Worm (Caenorhabditis elegans): Measurements from ENCODE around the gene F58E6.11.
A peak's percentile ranks its signal among the peaks of the same experiment; 100 is the strongest.

DNA sequence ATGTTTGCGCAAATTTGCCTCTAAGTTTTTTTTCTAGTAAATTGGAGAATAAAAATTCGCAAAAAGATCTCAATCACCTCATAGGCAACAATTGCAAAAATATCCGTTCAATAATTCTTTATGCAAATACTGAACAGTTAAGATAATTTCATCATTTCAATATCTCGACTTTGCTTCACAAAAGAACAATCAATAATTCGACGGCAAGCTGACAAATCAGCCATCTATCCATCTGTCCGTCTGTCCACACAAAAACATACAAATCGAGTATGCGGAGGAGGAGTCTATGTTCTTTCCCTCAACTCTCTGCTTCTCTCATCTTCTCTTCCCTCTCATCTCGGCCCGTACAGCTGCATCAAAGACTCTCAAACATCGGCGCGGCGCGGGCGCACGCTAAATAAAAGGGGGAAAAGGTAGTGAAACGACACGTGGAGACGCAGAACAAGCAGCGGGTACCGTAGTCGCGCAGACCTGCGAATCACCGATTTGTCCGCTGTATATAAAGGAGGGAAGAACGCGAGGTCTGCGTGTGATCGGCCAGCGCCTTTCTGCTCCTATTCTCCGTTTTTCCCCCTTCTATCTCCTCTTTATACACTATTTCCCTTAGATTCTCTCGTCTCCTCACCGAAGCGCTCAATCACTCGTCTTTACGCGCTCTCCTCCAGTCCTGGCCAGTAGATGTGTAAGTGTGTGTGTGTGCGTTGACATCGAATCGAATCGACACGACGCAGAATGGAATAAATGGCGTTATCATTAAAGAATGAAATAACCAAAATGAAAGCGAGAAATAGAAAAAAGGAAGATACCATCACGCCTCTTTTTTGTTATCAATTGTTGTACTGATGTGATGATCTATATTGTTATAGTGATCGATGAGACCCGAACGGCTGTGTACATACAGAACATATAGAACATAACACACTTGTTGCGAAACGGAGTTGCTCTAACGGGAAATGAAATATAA, 26.8 kb downstream of the F58E6.11 start:
- TF ChIP-seq hlh-6 (tag; optimal IDR thresholded peaks at IDR 0.05) (peak; percentile 60), Y22D7AL.16 (tag; optimal IDR thresholded peaks at IDR 0.05) (no peak), ztf-16 (tag; optimal IDR thresholded peaks at IDR 0.05) (peak; percentile 73), pqm-1 (tag; optimal IDR thresholded peaks at IDR 0.05) (peak; percentile 79), lin-11 (tag; optimal IDR thresholded peaks at IDR 0.05) (no peak), pha-4 (tag; optimal IDR thresholded peaks at IDR 0.05) (no peak), unc-86 (tag; optimal IDR thresholded peaks at IDR 0.05) (peak; percentile 42), hlh-30 (tag; optimal IDR thresholded peaks at IDR 0.05; ENCODE audit: insufficient read depth) (peak; percentile 91), elt-2 (tag; optimal IDR thresholded peaks at IDR 0.05) (peak; percentile 82), ets-4 (tag; optimal IDR thresholded peaks at IDR 0.05) (peak; percentile 83), ahr-1 (tag; optimal IDR thresholded peaks at IDR 0.05) (peak; percentile 70), tbx-2 (tag; optimal IDR thresholded peaks at IDR 0.05) (peak; percentile 95), tbx-7 (tag; optimal IDR thresholded peaks at IDR 0.05) (peak; percentile 38), F13H6.1 (tag; optimal IDR thresholded peaks at IDR 0.05) (peak; percentile 94)
